Worm (Caenorhabditis elegans): ENCODE data around the gene vit-5.

Gene vit-5

ce11 chrX:3403195-3403594 is at the start of gene vit-5:
Gene vit-5, plus strand, starts transcription at chrX:3403471.
- TF ChIP-seq fkh-10 (GFP tag; optimal IDR thresholded peaks at IDR 0.05) (no peak), ceh-24 (tag; optimal IDR thresholded peaks at IDR 0.05) (no peak), ceh-18 (tag; optimal IDR thresholded peaks at IDR 0.05) (no peak), nhr-11 (tag; optimal IDR thresholded peaks at IDR 0.05) (no peak), nfya-1 (tag; optimal IDR thresholded peaks at IDR 0.05) (no peak), zip-5 (tag; optimal IDR thresholded peaks at IDR 0.05) (no peak), mec-3 (tag; optimal IDR thresholded peaks at IDR 0.05; ENCODE audit: borderline replicate concordance) (no peak), pat-9 (tag; optimal IDR thresholded peaks at IDR 0.05) (no peak), ceh-45 (GFP tag; IDR thresholded peaks at IDR 0.05) (no peak), C08G9.2 (tag; optimal IDR thresholded peaks at IDR 0.05) (no peak), pax-1 (tag; optimal IDR thresholded peaks at IDR 0.05) (no peak), pqm-1 (tag; optimal IDR thresholded peaks at IDR 0.05) (no peak), ceh-48 (tag; optimal IDR thresholded peaks at IDR 0.05) (no peak), ceh-31 (tag; optimal IDR thresholded peaks at IDR 0.05) (no peak), rnt-1 (tag; optimal IDR thresholded peaks at IDR 0.05) (no peak), hlh-6 (tag; optimal IDR thresholded peaks at IDR 0.05) (no peak), elt-4 (tag; optimal IDR thresholded peaks at IDR 0.05) (no peak), hlh-13 (GFP tag; optimal IDR thresholded peaks at IDR 0.05) (no peak), hlh-8 (tag; optimal IDR thresholded peaks at IDR 0.05) (no peak), fax-1 (tag; optimal IDR thresholded peaks at IDR 0.05) (no peak)

ce11 chrX:3362378-3362777 is 40.9 kb upstream of the vit-5 start, which contains the start of gene dhs-26:
Gene dhs-26, minus strand, starts transcription at chrX:3362493.
- TF ChIP-seq pha-2 (tag; optimal IDR thresholded peaks at IDR 0.05) (no peak), ceh-6 (GFP tag; optimal IDR thresholded peaks at IDR 0.05) (no peak), lin-11 (tag; optimal IDR thresholded peaks at IDR 0.05) (no peak), gmeb-2 (tag; optimal IDR thresholded peaks at IDR 0.05) (no peak), rnt-1 (tag; optimal IDR thresholded peaks at IDR 0.05) (no peak)

ce11 chrX:3366782-3367181 is 36.5 kb upstream of the vit-5 start:
- TF ChIP-seq rnt-1 (tag; optimal IDR thresholded peaks at IDR 0.05) = no peak
- TF ChIP-seq unc-55 (GFP tag; optimal IDR thresholded peaks at IDR 0.05) = no peak
- no peak for TF ChIP-seq Y22D7AL.16 (tag; optimal IDR thresholded peaks at IDR 0.05)
- TF ChIP-seq pha-4 (tag; optimal IDR thresholded peaks at IDR 0.05) = no peak
- TF ChIP-seq zip-5 (tag; optimal IDR thresholded peaks at IDR 0.05) = no peak
- TF ChIP-seq gmeb-2 (tag; optimal IDR thresholded peaks at IDR 0.05) = no peak
- no peak for TF ChIP-seq syd-9 (tag; optimal IDR thresholded peaks at IDR 0.05)
- no peak for TF ChIP-seq tbx-2 (tag; optimal IDR thresholded peaks at IDR 0.05)
- TF ChIP-seq ztf-16 (tag; optimal IDR thresholded peaks at IDR 0.05) = no peak
- TF ChIP-seq sox-2 (GFP tag; IDR thresholded peaks at IDR 0.05) = no peak
- no peak for TF ChIP-seq pha-2 (tag; optimal IDR thresholded peaks at IDR 0.05)
- no peak for TF ChIP-seq tbx-7 (tag; optimal IDR thresholded peaks at IDR 0.05)
- no peak for TF ChIP-seq ceh-30 (tag; optimal IDR thresholded peaks at IDR 0.05)
- TF ChIP-seq ceh-14 (tag; optimal IDR thresholded peaks at IDR 0.05) = no peak
- TF ChIP-seq ceh-6 (GFP tag; optimal IDR thresholded peaks at IDR 0.05) = no peak
- TF ChIP-seq eyg-1 (tag; optimal IDR thresholded peaks at IDR 0.05) = no peak
- no peak for TF ChIP-seq madf-2 (tag; optimal IDR thresholded peaks at IDR 0.05)

- no peak for TF ChIP-seq ets-4 (tag; optimal IDR thresholded peaks at IDR 0.05)
- no peak for TF ChIP-seq zip-5 (tag; optimal IDR thresholded peaks at IDR 0.05)
- TF ChIP-seq ceh-9 (tag; optimal IDR thresholded peaks at IDR 0.05) = no peak
- no peak for TF ChIP-seq lin-11 (tag; optimal IDR thresholded peaks at IDR 0.05)
- no peak for TF ChIP-seq eyg-1 (tag; optimal IDR thresholded peaks at IDR 0.05)
- no peak for TF ChIP-seq fkh-6 (tag; optimal IDR thresholded peaks at IDR 0.05)
- TF ChIP-seq madf-2 (tag; optimal IDR thresholded peaks at IDR 0.05) = no peak
- no peak for TF ChIP-seq lim-6 (tag; optimal IDR thresholded peaks at IDR 0.05)
- TF ChIP-seq ztf-16 (tag; optimal IDR thresholded peaks at IDR 0.05) = no peak
- TF ChIP-seq npax-4 (tag; optimal IDR thresholded peaks at IDR 0.05) = no peak
- no peak for TF ChIP-seq ceh-6 (GFP tag; optimal IDR thresholded peaks at IDR 0.05)
- no peak for TF ChIP-seq gmeb-2 (tag; optimal IDR thresholded peaks at IDR 0.05)
- no peak for TF ChIP-seq che-1 (tag; optimal IDR thresholded peaks at IDR 0.05)
These were observed 34.6 kb upstream of the vit-5 start, which contains the start of gene ZK563.2 for ce11 chrX:3368659-3369058. Gene ZK563.2, plus strand, starts transcription at chrX:3368959.
